Worm (Caenorhabditis elegans) whole organism, L3 larva: ENCODE results near the gene fbxc-15.
"Not testable (repeated sequence)": the region's sequence is repeated elsewhere in the genome, so short reads cannot be mapped to it uniquely, and the experiment has no call there.

Source experiments
- aly-2 ChIP-seq: fragments of 150-350 bp; optimal IDR thresholded peaks from 2 replicates; lab custom pipeline; 2014; ENCODE audit warnings: missing biosample characterization, missing genetic modification characterization
- ceh-16 ChIP-seq: sonication (generic microtip); optimal IDR thresholded peaks from 2 replicates; lab custom pipeline; 2017; ENCODE audit warnings: missing biosample characterization, missing genetic modification characterization
- ceh-28 ChIP-seq: fragments of 150-350 bp; optimal IDR thresholded peaks from 2 replicates; lab custom pipeline; 2014; ENCODE audit warnings: missing biosample characterization, missing genetic modification reagents, missing genetic modification characterization
- elt-2 ChIP-seq: sonication (generic microtip); optimal IDR thresholded peaks from 2 replicates; lab custom pipeline; 2016; ENCODE audit warnings: missing genetic modification reagents, mild to moderate bottlenecking, missing genetic modification characterization, missing compliant biosample characterization
- fkh-10 ChIP-seq: sonication (generic microtip); optimal IDR thresholded peaks from 2 replicates; lab custom pipeline; 2017; ENCODE audit warnings: missing biosample characterization, missing genetic modification reagents, missing genetic modification characterization
- jun-1 ChIP-seq: fragments of 150-350 bp; optimal IDR thresholded peaks from 2 replicates; lab custom pipeline; 2014; ENCODE audit warnings: missing biosample characterization, missing genetic modification reagents, missing genetic modification characterization
- lsy-12 ChIP-seq: sonication (generic microtip); optimal IDR thresholded peaks from 2 replicates; lab custom pipeline; 2016; ENCODE audit warnings: mild to moderate bottlenecking, missing genetic modification characterization, missing compliant biosample characterization
- nhr-12 ChIP-seq: fragments of 150-350 bp; optimal IDR thresholded peaks from 2 replicates; lab custom pipeline; 2014; ENCODE audit warnings: missing biosample characterization, missing genetic modification characterization
- nhr-28 ChIP-seq: fragments of 150-350 bp; optimal IDR thresholded peaks from 2 replicates; lab custom pipeline; 2014; ENCODE audit warnings: missing biosample characterization, missing genetic modification characterization
- nhr-43 ChIP-seq: sonication (generic microtip); optimal IDR thresholded peaks from 2 replicates; lab custom pipeline; 2016; ENCODE audit warnings: mild to moderate bottlenecking, missing genetic modification characterization, missing compliant biosample characterization; ENCODE audit not compliant: poor library complexity, severe bottlenecking
- pha-4 ChIP-seq: fragments of 150-350 bp; optimal IDR thresholded peaks from 2 replicates; lab custom pipeline; 2014; ENCODE audit warnings: missing biosample characterization, missing genetic modification reagents, missing genetic modification characterization
- skn-1 ChIP-seq: fragments of 150-350 bp; optimal IDR thresholded peaks from 2 replicates; lab custom pipeline; 2014; ENCODE audit warnings: missing biosample characterization, missing genetic modification characterization
- ztf-11 ChIP-seq: fragments of 150-350 bp; optimal IDR thresholded peaks from 2 replicates; lab custom pipeline; 2014; ENCODE audit warnings: missing biosample characterization, missing genetic modification characterization

The fbxc-15 gene

ce11 chrII:1024684-1025083 lies 45.5 kb downstream of the fbxc-15 start, which contains the start of gene btb-11:
btb-11 (minus strand) TSS chrII:1024784.
- not testable (repeated sequence) for TF ChIP-seq skn-1; jun-1 (tag; lab: Kevin White, UChicago); lsy-12 (tag; lab: Kevin White, UChicago)
- TF ChIP-seq, all 47 proteins: peak for 0; not testable (repeated sequence) for 47

ce11 chrII:1026670-1027069 lies 47.4 kb downstream of the fbxc-15 start, which contains the start of gene M01D1.12:
M01D1.12 (plus strand) TSS chrII:1026970.
- TF ChIP-seq ztf-11 (tag; lab: Kevin White, UChicago) (no peak), aly-2 (no peak), ceh-28 (tag; lab: Kevin White, UChicago) (no peak), nhr-12 (tag; lab: Kevin White, UChicago) (no peak), nhr-28 (tag; lab: Kevin White, UChicago) (no peak), nhr-43 (tag; lab: Kevin White, UChicago) (no peak)

ce11 chrII:1028602-1029001 lies 49.4 kb downstream of the fbxc-15 start, which contains the start of gene math-34:
math-34 (plus strand) TSS chrII:1028972.
- peak; percentile 71 for TF ChIP-seq elt-2 (tag; lab: Kevin White, UChicago)
- no peak for TF ChIP-seq fkh-10 (GFP tag; lab: Kevin White, UChicago)
- TF ChIP-seq pha-4 (tag; lab: Kevin White, UChicago): peak; percentile 24
- no peak for TF ChIP-seq ceh-16 (tag; lab: Kevin White, UChicago)
